Fruit fly (Drosophila melanogaster): ENCODE data around the gene alpha-Est10.

- TF ChIP-seq Pif1B (GFP tag; optimal IDR thresholded peaks at IDR 0.05): no peak
- no peak for TF ChIP-seq CG34367 (tag; optimal IDR thresholded peaks at IDR 0.05)
- TF ChIP-seq CG4496 (GFP tag; IDR thresholded peaks at IDR 0.05): no peak
- TF ChIP-seq CG14655 (GFP tag; optimal IDR thresholded peaks at IDR 0.05): no peak
These were observed 21.8 kb downstream of the alpha-Est10 start for dm6 chr3R:7471894-7472293.

Measured in whole organism, pupa.